Fruit fly (Drosophila melanogaster) S2 (cell line): ENCODE results near the gene SKIP.

Experiments used
- CG8478 ChIP-seq: fragments of >200 bp; optimal IDR thresholded peaks from 2 replicates; lab custom pipeline; 2018
- CTCF ChIP-seq, 2 experiments: fragments of >200 bp; optimal IDR thresholded peaks; 2 replicates each; lab custom pipeline; 2018

dm6 chr3R:22152424-22152823 is 18.8 kb downstream of the SKIP start:
- TF ChIP-seq CTCF (optimal IDR thresholded peaks at IDR 0.05; lab: Kevin White, UChicago) (no peak), CG8478 (lab: Kevin White, UChicago) (no peak)
